Worm (Caenorhabditis elegans): ENCODE measurements around the gene htz-1.
A peak's percentile ranks its signal among the peaks of the same experiment; 100 is the strongest.

htz-1 gene

DNA sequence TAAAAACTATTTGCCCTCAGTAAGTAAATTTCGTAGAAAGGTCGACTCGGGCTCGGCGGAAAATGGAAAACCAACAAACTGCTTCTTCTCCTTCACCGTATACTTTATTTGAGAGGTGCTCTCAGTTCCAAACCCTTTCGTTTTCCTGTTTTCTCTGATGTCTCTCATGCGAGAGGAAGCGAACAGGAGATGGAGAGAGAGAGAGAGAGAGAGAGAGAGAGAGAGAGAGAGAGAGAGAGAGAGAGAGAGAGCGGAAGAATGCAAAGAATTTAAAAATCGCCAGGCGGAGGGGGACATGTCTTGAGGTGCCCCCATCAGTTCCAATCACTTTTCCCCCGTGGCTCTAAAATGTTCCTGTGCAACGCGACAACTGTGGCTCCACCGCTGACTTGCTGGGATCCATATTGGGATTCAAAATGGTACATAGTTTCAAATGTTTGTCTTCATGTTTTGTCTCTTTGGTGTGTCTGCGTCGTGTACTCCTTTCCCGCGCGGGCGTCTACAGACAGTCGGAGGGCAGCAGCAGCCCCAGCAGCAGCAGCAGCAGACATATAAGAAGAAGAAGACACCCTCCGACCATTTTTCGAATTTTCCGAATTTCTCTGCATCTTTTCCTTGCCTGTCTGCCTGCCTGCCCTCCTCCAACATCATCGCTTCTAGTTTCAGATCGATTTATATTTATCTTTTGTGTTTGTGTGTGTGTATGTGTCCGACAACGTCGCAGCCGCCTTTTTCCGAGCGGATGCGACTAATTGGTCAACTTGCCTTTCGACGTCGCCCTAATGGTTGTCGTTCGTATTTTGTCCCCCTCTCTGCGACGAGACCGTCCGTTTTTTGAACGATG is 8.5 kb downstream of the htz-1 start, which contains the start of gene R08C7.11:
Gene R08C7.11 (minus strand): TSS at position 608 of the 844 bp plus-strand sequence.
- peak; percentile 48 for TF ChIP-seq hmg-4 (GFP tag; optimal IDR thresholded peaks at IDR 0.05)
- TF ChIP-seq ama-1 (optimal IDR thresholded peaks at IDR 0.05): no peak

DNA sequence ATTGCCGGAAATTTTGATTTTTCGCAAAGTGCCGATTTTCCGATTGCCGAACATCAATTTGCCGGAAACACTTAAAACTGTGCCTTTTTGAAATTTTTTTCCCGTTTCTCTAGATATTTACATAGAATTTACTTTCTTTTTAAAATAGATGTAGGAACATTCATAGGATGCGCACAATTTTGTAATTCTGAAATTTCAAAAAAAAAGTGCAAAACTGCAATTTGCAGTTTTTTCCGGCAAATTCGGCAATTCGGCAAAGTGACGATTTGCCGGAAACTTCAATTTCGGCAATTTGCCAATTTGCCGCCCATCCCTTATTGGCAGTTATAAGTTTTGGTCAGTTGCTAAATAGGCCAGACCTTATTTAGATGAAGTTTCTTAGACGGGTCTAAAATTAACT is 10.6 kb downstream of the htz-1 start:
- TF ChIP-seq aly-1 (tag; optimal IDR thresholded peaks at IDR 0.05): no peak
- no peak for TF ChIP-seq hmg-4 (GFP tag; optimal IDR thresholded peaks at IDR 0.05)

DNA sequence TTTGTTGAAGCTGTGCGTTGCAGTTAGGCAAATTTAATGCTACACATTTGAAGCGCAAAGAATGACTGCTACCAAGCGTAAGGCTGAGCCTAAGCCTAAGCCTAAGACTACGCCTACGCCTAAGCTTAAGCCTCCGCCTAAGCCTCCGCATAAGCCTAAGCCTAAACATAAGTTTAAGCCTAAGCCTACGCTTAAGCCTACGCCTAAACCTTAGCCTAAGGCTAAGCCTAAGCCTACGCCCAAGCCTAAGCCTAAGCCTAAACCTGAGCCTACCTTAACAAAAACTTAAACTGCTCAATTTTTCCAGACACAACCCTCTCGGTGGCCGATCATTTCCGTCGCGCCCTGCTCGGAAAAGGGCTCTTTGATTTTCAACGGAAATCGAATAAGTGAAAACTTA is 13.3 kb downstream of the htz-1 start:
- TF ChIP-seq ceh-36 (tag; optimal IDR thresholded peaks at IDR 0.05) (peak; percentile 51), sea-1 (GFP tag; conservative IDR thresholded peaks at IDR 0.05) (no peak)

DNA sequence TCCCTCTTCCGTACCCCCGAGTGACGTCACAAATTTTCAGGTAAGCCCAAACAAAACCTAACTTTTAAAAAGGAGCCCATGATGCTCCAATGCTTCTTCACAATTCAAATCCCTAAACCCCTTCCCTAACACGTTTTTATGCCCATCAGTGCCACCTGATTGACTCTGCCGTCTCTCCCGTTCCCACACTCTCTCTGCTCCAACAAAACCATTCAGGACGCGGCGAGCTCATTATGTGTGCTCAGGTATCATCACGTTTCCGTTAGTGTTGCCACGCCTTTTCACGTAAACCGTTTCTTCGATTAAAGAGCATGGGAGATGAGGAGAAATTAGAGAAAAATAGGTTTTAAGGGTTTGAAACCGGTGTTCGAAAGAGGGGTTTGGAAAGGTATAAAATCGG is 17.1 kb downstream of the htz-1 start, which contains the start of gene M01H9.2:
Gene M01H9.2 (minus strand): TSS at position 101 of the 400 bp plus-strand sequence.
- TF ChIP-seq scrt-1 (GFP tag; IDR thresholded peaks at IDR 0.05): no peak
- TF ChIP-seq flt-1 (GFP tag; IDR thresholded peaks at IDR 0.05): no peak
- TF ChIP-seq aly-1 (tag; optimal IDR thresholded peaks at IDR 0.05): no peak
- TF ChIP-seq pes-1 (GFP tag; IDR thresholded peaks at IDR 0.05): no peak
- TF ChIP-seq tbx-37 (GFP tag; conservative IDR thresholded peaks at IDR 0.05): no peak
- no peak for TF ChIP-seq hnd-1 (tag; optimal IDR thresholded peaks at IDR 0.05)
- no peak for TF ChIP-seq sea-1 (GFP tag; conservative IDR thresholded peaks at IDR 0.05)
- no peak for TF ChIP-seq ceh-13 (GFP tag; optimal IDR thresholded peaks at IDR 0.05)
- no peak for TF ChIP-seq B0310.2 (tag; optimal IDR thresholded peaks at IDR 0.05)
- TF ChIP-seq tra-4 (tag; optimal IDR thresholded peaks at IDR 0.05): no peak
- no peak for TF ChIP-seq ets-7 (tag; optimal IDR thresholded peaks at IDR 0.05)
- no peak for TF ChIP-seq F13C5.2 (tag; optimal IDR thresholded peaks at IDR 0.05)
- no peak for TF ChIP-seq hmbx-1 (tag; optimal IDR thresholded peaks at IDR 0.05)
- TF ChIP-seq hmg-4 (GFP tag; optimal IDR thresholded peaks at IDR 0.05): no peak
- TF ChIP-seq tbx-11 (GFP tag; IDR thresholded peaks at IDR 0.05): no peak
- no peak for TF ChIP-seq ama-1 (optimal IDR thresholded peaks at IDR 0.05)
- no peak for TF ChIP-seq ceh-36 (tag; optimal IDR thresholded peaks at IDR 0.05)

DNA sequence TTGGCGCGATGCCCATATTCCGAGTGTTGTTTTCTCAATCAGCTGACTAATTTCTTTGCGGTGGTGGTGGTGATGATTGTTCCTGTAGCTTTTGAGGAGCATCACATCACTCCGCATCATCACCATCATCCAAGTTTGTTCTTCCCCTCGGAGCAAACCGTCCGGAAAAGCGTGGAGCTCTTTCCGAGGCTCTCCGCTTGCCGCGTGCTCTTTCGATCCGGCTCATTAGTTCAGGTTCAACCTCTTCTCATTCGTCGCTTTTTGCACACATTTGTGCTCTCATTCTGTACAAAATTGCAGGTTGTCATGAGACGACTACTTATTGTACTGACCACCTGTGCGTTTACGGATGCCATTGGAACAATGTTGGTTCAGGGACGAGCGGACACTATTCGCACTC is 19.2 kb downstream of the htz-1 start, which contains the start of gene M01H9.5:
Gene M01H9.5 (plus strand): TSS at position 301 of the 400 bp plus-strand sequence.
- no peak for TF ChIP-seq hnd-1 (tag; optimal IDR thresholded peaks at IDR 0.05)

DNA sequence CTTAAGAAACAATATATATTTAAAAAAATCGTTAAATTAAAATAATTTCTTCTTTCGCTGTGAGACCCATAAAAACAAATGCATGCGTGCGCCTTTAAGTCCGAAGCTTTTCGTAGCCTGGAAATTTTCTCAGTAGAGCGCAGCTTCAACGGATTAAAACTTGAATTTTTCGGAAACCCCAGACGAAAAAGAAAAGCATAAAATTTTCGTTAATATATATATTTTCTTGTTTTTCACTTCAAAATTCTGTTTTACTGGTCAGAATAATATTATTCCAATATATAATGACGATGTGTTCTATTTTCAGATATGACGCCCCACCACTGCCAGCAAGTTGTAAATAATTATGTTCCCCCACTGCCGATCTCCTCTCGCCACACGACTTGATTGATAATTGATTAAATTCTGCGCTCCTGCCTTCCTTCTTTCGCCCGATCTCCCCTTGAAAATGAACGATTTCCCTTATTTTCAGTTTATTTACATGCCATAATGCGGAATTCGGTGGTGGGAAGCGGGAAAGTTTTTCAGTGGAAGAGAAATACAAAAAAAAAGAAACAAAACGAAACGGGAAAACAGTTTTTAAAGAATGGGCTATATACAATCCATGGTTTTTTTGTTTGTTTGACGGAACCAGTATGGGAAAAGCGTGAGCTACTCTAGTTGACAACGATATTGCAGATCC is 22.2 kb downstream of the htz-1 start:
- TF ChIP-seq F13C5.2 (tag; optimal IDR thresholded peaks at IDR 0.05) (no peak), tbx-37 (GFP tag; conservative IDR thresholded peaks at IDR 0.05) (no peak), ama-1 (optimal IDR thresholded peaks at IDR 0.05) (no peak), ceh-36 (tag; optimal IDR thresholded peaks at IDR 0.05) (no peak), hmg-4 (GFP tag; optimal IDR thresholded peaks at IDR 0.05) (no peak), scrt-1 (GFP tag; IDR thresholded peaks at IDR 0.05) (no peak), hmbx-1 (tag; optimal IDR thresholded peaks at IDR 0.05) (no peak), aly-1 (tag; optimal IDR thresholded peaks at IDR 0.05) (no peak), pes-1 (GFP tag; IDR thresholded peaks at IDR 0.05) (no peak), sea-1 (GFP tag; conservative IDR thresholded peaks at IDR 0.05) (no peak), B0310.2 (tag; optimal IDR thresholded peaks at IDR 0.05) (no peak), ceh-13 (GFP tag; optimal IDR thresholded peaks at IDR 0.05) (no peak), ets-7 (tag; optimal IDR thresholded peaks at IDR 0.05) (no peak), tbx-11 (GFP tag; IDR thresholded peaks at IDR 0.05) (no peak), flt-1 (GFP tag; IDR thresholded peaks at IDR 0.05) (no peak), hnd-1 (tag; optimal IDR thresholded peaks at IDR 0.05) (no peak), tra-4 (tag; optimal IDR thresholded peaks at IDR 0.05) (no peak)

DNA sequence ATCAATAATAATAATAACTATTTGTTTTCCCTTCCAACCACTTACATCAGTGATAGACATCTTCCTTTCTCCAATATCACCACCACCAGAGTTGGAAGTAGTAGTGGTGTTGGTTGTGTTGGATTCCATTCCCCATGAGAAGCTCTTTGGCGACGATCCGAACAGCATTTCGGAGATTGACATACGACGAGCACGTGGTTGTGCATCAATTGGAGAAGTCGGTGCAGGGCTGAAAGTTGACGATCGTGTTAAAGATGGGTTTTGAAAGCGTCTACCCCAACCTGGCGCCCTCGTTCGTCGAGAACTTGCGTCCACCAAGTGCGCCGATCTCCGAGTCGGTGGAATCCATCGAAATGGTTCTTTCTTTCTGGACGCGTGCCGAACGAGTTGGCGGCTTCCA is 23.0 kb downstream of the htz-1 start:
- TF ChIP-seq aly-1 (tag; optimal IDR thresholded peaks at IDR 0.05) (no peak), tbx-37 (GFP tag; conservative IDR thresholded peaks at IDR 0.05) (no peak), hmbx-1 (tag; optimal IDR thresholded peaks at IDR 0.05) (no peak), ama-1 (optimal IDR thresholded peaks at IDR 0.05) (no peak), hmg-4 (GFP tag; optimal IDR thresholded peaks at IDR 0.05) (no peak), ets-7 (tag; optimal IDR thresholded peaks at IDR 0.05) (no peak), pes-1 (GFP tag; IDR thresholded peaks at IDR 0.05) (no peak), sea-1 (GFP tag; conservative IDR thresholded peaks at IDR 0.05) (no peak), flt-1 (GFP tag; IDR thresholded peaks at IDR 0.05) (no peak), tra-4 (tag; optimal IDR thresholded peaks at IDR 0.05) (no peak)

Measured in whole organism, early embryonic.